Fruit fly (Drosophila melanogaster): ENCODE results near the gene Diap1.

Gene Diap1

dm6 chr3L:16027163-16027633 is 23.6 kb downstream of the Diap1 start (continued):
- no peak for TF ChIP-seq psq (GFP tag; optimal IDR thresholded peaks at IDR 0.05)
- TF ChIP-seq NC2α (GFP tag; optimal IDR thresholded peaks at IDR 0.05), result peak; percentile 14
- no peak for TF ChIP-seq Sin3A (optimal IDR thresholded peaks at IDR 0.05)
- TF ChIP-seq CG8089 (GFP tag; optimal IDR thresholded peaks at IDR 0.05), result peak; percentile 27
- 0 out of 2 replicates have a peak, but pooled peaks have one; percentile 18 for TF ChIP-seq CG32767 (GFP tag; IDR thresholded peaks at IDR 0.05)
- no peak for TF ChIP-seq TFAM (GFP tag; optimal IDR thresholded peaks at IDR 0.05)
- no peak for TF ChIP-seq slp2 (GFP tag; optimal IDR thresholded peaks at IDR 0.05)
- TF ChIP-seq Eip74EF (GFP tag; optimal IDR thresholded peaks at IDR 0.05), result peak in 1 of 2 experiments; percentile 14
- peak; percentile 50 for TF ChIP-seq CG15514 (GFP tag; optimal IDR thresholded peaks at IDR 0.05)
- peak; percentile 90 for TF ChIP-seq Drgx (GFP tag; IDR thresholded peaks at IDR 0.05)
- peak; percentile 46 for TF ChIP-seq Jarid2 (GFP tag; optimal IDR thresholded peaks at IDR 0.05)
- TF ChIP-seq CG17186 (GFP tag; optimal IDR thresholded peaks at IDR 0.05), result no peak
- TF ChIP-seq br (optimal IDR thresholded peaks at IDR 0.05), result no peak
- TF ChIP-seq Side (GFP tag; optimal IDR thresholded peaks at IDR 0.05), result peak; percentile 16
- no peak for TF ChIP-seq CG16779 (GFP tag; IDR thresholded peaks at IDR 0.05)
- TF ChIP-seq CG4404 (GFP tag; IDR thresholded peaks at IDR 0.05), result no peak
- TF ChIP-seq onecut (GFP tag; IDR thresholded peaks at IDR 0.05), result peak; percentile 77
- no peak for TF ChIP-seq kay (GFP tag; optimal IDR thresholded peaks at IDR 0.05)
- peak; percentile 14 for TF ChIP-seq CG10267 (tag; optimal IDR thresholded peaks at IDR 0.05)
- peak; percentile 68 for TF ChIP-seq HLHmδ (GFP tag; optimal IDR thresholded peaks at IDR 0.05)
- TF ChIP-seq Mad (GFP tag; optimal IDR thresholded peaks at IDR 0.05), result no peak
- no peak for TF ChIP-seq CG1602 (GFP tag; optimal IDR thresholded peaks at IDR 0.05)
- TF ChIP-seq org-1 (GFP tag; optimal IDR thresholded peaks at IDR 0.05), result peak; percentile 15
- peak; percentile 69; the same call in 1 of the 4 replicates for TF ChIP-seq chinmo (GFP tag; IDR thresholded peaks at IDR 0.05; ENCODE audit: partially characterized antibody)
- TF ChIP-seq ci (GFP tag; IDR thresholded peaks at IDR 0.05), result peak; percentile 60; the same call in 2 of the 3 replicates
- no peak for TF ChIP-seq hb (GFP tag; IDR thresholded peaks at IDR 0.05; ENCODE audit: partially characterized antibody)
- TF ChIP-seq tna (GFP tag; IDR thresholded peaks at IDR 0.05; ENCODE audit: partially characterized antibody), result no peak
- TF ChIP-seq amos (GFP tag; IDR thresholded peaks at IDR 0.05; ENCODE audit: partially characterized antibody), result no peak
- TF ChIP-seq Dbx (GFP tag; IDR thresholded peaks at IDR 0.05), result peak; percentile 33; the same call in 1 of the 3 replicates
- no peak for TF ChIP-seq CG34376 (GFP tag; optimal IDR thresholded peaks at IDR 0.05)
- no peak for TF ChIP-seq CG12219 (GFP tag; optimal IDR thresholded peaks at IDR 0.05)
- peak; percentile 3 for TF ChIP-seq Bteb2 (GFP tag; optimal IDR thresholded peaks at IDR 0.05)
- TF ChIP-seq Scr (GFP tag; IDR thresholded peaks at IDR 0.05; ENCODE audit: partially characterized antibody), result no peak
- TF ChIP-seq CG15696 (tag; optimal IDR thresholded peaks at IDR 0.05), result peak; percentile 74
- TF ChIP-seq tin (GFP tag; optimal IDR thresholded peaks at IDR 0.05), result no peak
- peak; percentile 8 for TF ChIP-seq Deaf1 (tag; optimal IDR thresholded peaks at IDR 0.05)
- TF ChIP-seq fd96Cb (tag; optimal IDR thresholded peaks at IDR 0.05), result peak; percentile 2
- no peak for TF ChIP-seq CTCF (GFP tag; optimal IDR thresholded peaks at IDR 0.05)
- TF ChIP-seq usp (GFP tag; optimal IDR thresholded peaks at IDR 0.05), result no peak
- TF ChIP-seq en (GFP tag; optimal IDR thresholded peaks at IDR 0.05), result no peak
- no peak for TF ChIP-seq Stat92E (GFP tag; optimal IDR thresholded peaks at IDR 0.05)
- TF ChIP-seq Hr3 (GFP tag; optimal IDR thresholded peaks at IDR 0.05), result no peak
- peak; percentile 35; the same call in 1 of the 2 replicates for TF ChIP-seq lmd (GFP tag; IDR thresholded peaks at IDR 0.05)
- peak; percentile 53 for TF ChIP-seq Blimp-1 (GFP tag; optimal IDR thresholded peaks at IDR 0.05)
- 0 out of 3 replicates have a peak, but pooled peaks have one; percentile 14 for TF ChIP-seq z (GFP tag; IDR thresholded peaks at IDR 0.05)
- no peak for TF ChIP-seq wor (GFP tag; IDR thresholded peaks at IDR 0.05)
- TF ChIP-seq CG11085 (GFP tag; IDR thresholded peaks at IDR 0.05), result no peak
- TF ChIP-seq run (tag; optimal IDR thresholded peaks at IDR 0.05), result peak; percentile 24
- TF ChIP-seq CG10462 (GFP tag; optimal IDR thresholded peaks at IDR 0.05), result no peak
- TF ChIP-seq CG13296 (GFP tag; optimal IDR thresholded peaks at IDR 0.05), result peak; percentile 44
- TF ChIP-seq Xrp1 (GFP tag; IDR thresholded peaks at IDR 0.05), result peak; percentile 63
- TF ChIP-seq oc (tag; optimal IDR thresholded peaks at IDR 0.05), result peak; percentile 38
